Worm (Caenorhabditis elegans) whole organism, late embryonic: Measurements from ENCODE around the gene F39E9.6.

Source experiments
- T23F11.4 ChIP-seq: fragments of 200-800 bp; sonication (Bioruptor generic); optimal IDR thresholded peaks from 2 replicates; lab custom pipeline; 2018; ENCODE audit warnings: mild to moderate bottlenecking, missing genetic modification characterization, missing compliant biosample characterization
- che-1 ChIP-seq: sonication (generic microtip); optimal IDR thresholded peaks from 2 replicates; lab custom pipeline; 2016; ENCODE audit warnings: mild to moderate bottlenecking, missing genetic modification characterization, missing compliant biosample characterization
- fkh-10 ChIP-seq: fragments of 150-350 bp; optimal IDR thresholded peaks from 2 replicates; lab custom pipeline; 2014; ENCODE audit warnings: missing biosample characterization, missing genetic modification reagents, missing genetic modification characterization
- tbx-2 ChIP-seq: sonication (generic microtip); optimal IDR thresholded peaks from 2 replicates; lab custom pipeline; 2016; ENCODE audit warnings: missing genetic modification characterization, missing compliant biosample characterization
- unc-55 ChIP-seq: sonication (generic microtip); optimal IDR thresholded peaks from 2 replicates; lab custom pipeline; 2017; ENCODE audit warnings: missing biosample characterization, missing genetic modification reagents, missing genetic modification characterization

DNA sequence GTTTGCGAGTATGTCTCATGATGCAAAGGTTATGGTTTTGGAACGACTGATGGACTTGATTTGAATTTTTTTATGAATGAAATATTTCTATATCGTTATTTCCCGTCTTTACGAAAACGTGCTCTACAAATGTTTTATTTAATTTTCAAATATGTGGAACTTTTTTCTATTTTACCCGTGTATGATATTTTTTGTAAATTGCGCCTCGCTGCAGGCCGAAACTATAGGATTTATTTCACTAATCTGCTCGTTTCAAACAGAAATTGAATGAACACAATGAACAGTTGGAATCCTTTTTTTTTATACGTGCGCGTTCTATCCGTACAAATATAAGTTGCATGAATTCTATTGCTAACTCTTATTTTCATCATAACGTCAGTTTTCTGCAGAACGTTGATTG, 15.4 kb downstream of the F39E9.6 start, which contains the start of gene btb-18:
- TF ChIP-seq tbx-2 (no peak), che-1 (tag; lab: Kevin White, UChicago) (no peak), unc-55 (GFP tag; lab: Kevin White, UChicago) (no peak), fkh-10 (no peak), T23F11.4 (GFP tag; lab: Kevin White, UChicago) (no peak)
